Worm (Caenorhabditis elegans) whole organism, L1 larva: ENCODE measurements around the gene F28H7.3.

Experiments
- C16A3.4 ChIP-seq: fragments of 150-350 bp; optimal IDR thresholded peaks from 2 replicates; lab custom pipeline; 2014; ENCODE audit warnings: missing biosample characterization, missing genetic modification characterization
- F16B12.6 ChIP-seq: fragments of 150-350 bp; optimal IDR thresholded peaks from 2 replicates; lab custom pipeline; 2014; ENCODE audit warnings: missing biosample characterization, missing genetic modification characterization
- blmp-1 ChIP-seq: fragments of 150-350 bp; optimal IDR thresholded peaks from 2 replicates; lab custom pipeline; 2014; ENCODE audit warnings: missing biosample characterization, missing genetic modification characterization
- ceh-63 ChIP-seq: fragments of 200-800 bp; sonication (Bioruptor generic); optimal IDR thresholded peaks from 2 replicates; lab custom pipeline; 2018; ENCODE audit warnings: mild to moderate bottlenecking, missing genetic modification characterization, missing compliant biosample characterization
- ceh-82 ChIP-seq, 3 experiments: fragments of 150-350 bp in 1 of 3; sonication (generic microtip) in 2 of 3; optimal IDR thresholded peaks; 2 replicates each; lab custom pipeline; 2014 to 2017; ENCODE audit warnings: missing biosample characterization in 3 of 3, missing genetic modification characterization in 3 of 3
- ceh-90 ChIP-seq: sonication (generic microtip); optimal IDR thresholded peaks from 2 replicates; lab custom pipeline; 2016; ENCODE audit warnings: missing genetic modification characterization, missing compliant biosample characterization
- ces-1 ChIP-seq: fragments of 150-350 bp; optimal IDR thresholded peaks from 2 replicates; lab custom pipeline; 2014; ENCODE audit warnings: missing biosample characterization, missing genetic modification reagents, missing genetic modification characterization
- dpl-1 ChIP-seq, 3 experiments: fragments of 150-350 bp in 2 of 3; sonication (generic microtip) in 1 of 3; optimal IDR thresholded peaks; 2 replicates each; lab custom pipeline; 2014 to 2017; ENCODE audit warnings: missing biosample characterization in 3 of 3, missing genetic modification characterization in 3 of 3, missing genetic modification reagents in 3 of 3
- dsc-1 ChIP-seq: sonication (generic microtip); optimal IDR thresholded peaks from 2 replicates; lab custom pipeline; 2016; ENCODE audit warnings: mild to moderate bottlenecking, missing genetic modification characterization, missing compliant biosample characterization
- efl-1 ChIP-seq, 4 experiments: fragments of 150-350 bp; optimal IDR thresholded peaks in 3 of 4; peaks in 1 of 4; 1 replicate in 1 of 4; 2 replicates in 3 of 4; lab custom pipeline; 2014; ENCODE audit warnings: missing biosample characterization in 2 of 4, missing genetic modification characterization in 2 of 4, missing genetic modification reagents in 2 of 4
- efl-3 ChIP-seq: fragments of 200-800 bp; sonication (Bioruptor generic); optimal IDR thresholded peaks from 2 replicates; lab custom pipeline; 2018; ENCODE audit warnings: mild to moderate bottlenecking, missing genetic modification characterization, missing compliant biosample characterization
- elt-2 ChIP-seq: sonication (generic microtip); optimal IDR thresholded peaks from 2 replicates; lab custom pipeline; 2016; ENCODE audit warnings: missing genetic modification characterization, mild to moderate bottlenecking, inconsistent platforms, missing compliant biosample characterization, missing genetic modification reagents
- elt-3 ChIP-seq, 6 experiments: fragments of 150-350 bp in 1 of 6; sonication (generic microtip); optimal IDR thresholded peaks; 2 replicates each; lab custom pipeline; 2017 to 2018; ENCODE audit warnings: missing biosample characterization in 6 of 6, missing genetic modification characterization in 6 of 6, inconsistent platforms in 1 of 6
- fkh-8 ChIP-seq: sonication (generic microtip); optimal IDR thresholded peaks from 2 replicates; lab custom pipeline; 2016; ENCODE audit warnings: mild to moderate bottlenecking, missing genetic modification characterization, missing compliant biosample characterization
- hpl-2 ChIP-seq: fragments of 150-350 bp; optimal IDR thresholded peaks from 2 replicates; lab custom pipeline; 2014; ENCODE audit warnings: missing biosample characterization, missing genetic modification reagents, missing genetic modification characterization
- lin-14 ChIP-seq: fragments of 200-800 bp; sonication (Bioruptor generic); optimal IDR thresholded peaks from 2 replicates; lab custom pipeline; 2018; ENCODE audit warnings: mild to moderate bottlenecking, missing genetic modification characterization, moderate library complexity, missing compliant biosample characterization
- lin-35 ChIP-seq, 2 experiments: fragments of 150-350 bp; optimal IDR thresholded peaks; 2 replicates each; lab custom pipeline; 2014; ENCODE audit warnings: missing biosample characterization in 2 of 2, missing genetic modification characterization in 2 of 2, missing genetic modification reagents in 2 of 2
- lin-39 ChIP-seq: fragments of 150-350 bp; optimal IDR thresholded peaks from 2 replicates; lab custom pipeline; 2014; ENCODE audit warnings: missing biosample characterization, missing genetic modification reagents, missing genetic modification characterization
- lsy-2 ChIP-seq, 2 experiments: fragments of 150-350 bp; optimal IDR thresholded peaks; 2 replicates each; lab custom pipeline; 2014; ENCODE audit warnings: missing biosample characterization in 2 of 2, missing genetic modification characterization in 2 of 2
- mdl-1 ChIP-seq, 2 experiments: fragments of 150-350 bp; optimal IDR thresholded peaks; 2 replicates each; lab custom pipeline; 2014 to 2017; ENCODE audit warnings: missing biosample characterization in 2 of 2, missing genetic modification characterization in 2 of 2, inconsistent platforms in 1 of 2
- mef-2 ChIP-seq: fragments of 150-350 bp; optimal IDR thresholded peaks from 2 replicates; lab custom pipeline; 2014; ENCODE audit warnings: missing biosample characterization, missing genetic modification characterization
- mep-1 ChIP-seq: fragments of 150-350 bp; optimal IDR thresholded peaks from 2 replicates; lab custom pipeline; 2014; ENCODE audit warnings: missing biosample characterization, missing genetic modification characterization
- nhr-11 ChIP-seq: fragments of 150-350 bp; optimal IDR thresholded peaks from 2 replicates; lab custom pipeline; 2014; ENCODE audit warnings: missing biosample characterization, missing genetic modification characterization
- nhr-20 ChIP-seq: sonication (generic microtip); optimal IDR thresholded peaks from 2 replicates; lab custom pipeline; 2016; ENCODE audit warnings: mild to moderate bottlenecking, missing genetic modification characterization, missing compliant biosample characterization
- nhr-47 ChIP-seq: sonication (generic microtip); optimal IDR thresholded peaks from 2 replicates; lab custom pipeline; 2016; ENCODE audit warnings: mild to moderate bottlenecking, missing genetic modification characterization, moderate library complexity, missing compliant biosample characterization
- nhr-76 ChIP-seq: sonication (generic microtip); optimal IDR thresholded peaks from 2 replicates; lab custom pipeline; 2017; ENCODE audit warnings: missing biosample characterization, missing genetic modification characterization
- pag-3 ChIP-seq: sonication (generic microtip); optimal IDR thresholded peaks from 2 replicates; lab custom pipeline; 2017; ENCODE audit warnings: missing genetic modification characterization, mild to moderate bottlenecking, missing compliant biosample characterization, antibody characterized with exemption, borderline replicate concordance; ENCODE audit not compliant: insufficient read depth
- pqm-1 ChIP-seq: sonication (generic microtip); optimal IDR thresholded peaks from 3 replicates; lab custom pipeline; 2017; ENCODE audit warnings: missing biosample characterization, missing genetic modification characterization
- rnt-1 ChIP-seq: sonication (generic microtip); optimal IDR thresholded peaks from 2 replicates; lab custom pipeline; 2016; ENCODE audit warnings: mild to moderate bottlenecking, missing genetic modification characterization, moderate library complexity, missing compliant biosample characterization
- snu-23 ChIP-seq: sonication (generic microtip); optimal IDR thresholded peaks from 2 replicates; lab custom pipeline; 2016; ENCODE audit warnings: missing genetic modification characterization, missing compliant biosample characterization
- tbx-2 ChIP-seq: sonication (generic microtip); optimal IDR thresholded peaks from 2 replicates; lab custom pipeline; 2016; ENCODE audit warnings: missing genetic modification characterization, missing compliant biosample characterization
- unc-86 ChIP-seq: sonication (generic microtip); optimal IDR thresholded peaks from 2 replicates; lab custom pipeline; 2016; ENCODE audit warnings: missing genetic modification characterization, missing compliant biosample characterization
- unc-98 ChIP-seq: fragments of 200-800 bp; sonication (Bioruptor generic); IDR thresholded peaks from 2 replicates; pipeline ENCODE4 v1.3.6; 2022; ENCODE audit warnings: missing genetic modification characterization, missing compliant biosample characterization
- xbp-1 ChIP-seq: sonication (generic microtip); optimal IDR thresholded peaks from 2 replicates; lab custom pipeline; 2016; ENCODE audit warnings: missing genetic modification characterization, missing compliant biosample characterization
- zag-1 ChIP-seq: fragments of 150-350 bp; optimal IDR thresholded peaks from 2 replicates; lab custom pipeline; 2014; ENCODE audit warnings: missing biosample characterization, missing genetic modification characterization

Gene F28H7.3

ce11 chrV:10721912-10722426 lies 28.6 kb downstream of the F28H7.3 start:
- TF ChIP-seq unc-98 (GFP tag; lab: Robert Waterston, UW) (no peak), blmp-1 (tag; lab: Kevin White, UChicago) (peak; percentile 99), snu-23 (GFP tag; lab: Kevin White, UChicago) (peak; percentile 20), hpl-2 (GFP tag; lab: Kevin White, UChicago) (no peak), dpl-1 (GFP tag; optimal IDR thresholded peaks at IDR 0.05; lab: Kevin White, UChicago) (no peak), lsy-2 (tag; optimal IDR thresholded peaks at IDR 0.05; lab: Kevin White, UChicago) (peak in 1 of 2 experiments; percentile 37), F16B12.6 (tag; lab: Kevin White, UChicago) (no peak), zag-1 (tag; lab: Kevin White, UChicago) (no peak), fkh-8 (tag; lab: Kevin White, UChicago) (no peak), efl-3 (GFP tag; lab: Kevin White, UChicago) (no peak), mep-1 (tag; lab: Kevin White, UChicago) (peak; percentile 39), nhr-76 (tag; lab: Kevin White, UChicago) (no peak), dsc-1 (tag; lab: Kevin White, UChicago) (no peak), ceh-82 (tag; optimal IDR thresholded peaks at IDR 0.05; lab: Kevin White, UChicago) (peak in 1 of 3 experiments; percentile 3), lin-14 (GFP tag; lab: Kevin White, UChicago) (peak; percentile 81), mdl-1 (tag; optimal IDR thresholded peaks at IDR 0.05; lab: Kevin White, UChicago) (peak in 1 of 2 experiments; percentile 19), xbp-1 (tag; lab: Kevin White, UChicago) (no peak), elt-3 (tag; optimal IDR thresholded peaks at IDR 0.05; lab: Kevin White, UChicago) (peak in 1 of 6 experiments; percentile 12), rnt-1 (tag; lab: Kevin White, UChicago) (peak; percentile 51), pqm-1 (tag; lab: Kevin White, UChicago) (no peak), lin-39 (no peak), ceh-90 (tag; lab: Kevin White, UChicago) (no peak), pag-3 (tag; lab: Kevin White, UChicago) (peak; percentile 48)

ce11 chrV:10721304-10721703 lies 29.3 kb downstream of the F28H7.3 start:
- TF ChIP-seq lsy-2 (tag; optimal IDR thresholded peaks at IDR 0.05; lab: Kevin White, UChicago) (peak in 1 of 2 experiments; percentile 1), fkh-8 (tag; lab: Kevin White, UChicago) (no peak), mef-2 (tag; lab: Kevin White, UChicago) (no peak), unc-86 (tag; lab: Kevin White, UChicago) (no peak), ces-1 (GFP tag; lab: Kevin White, UChicago) (no peak), tbx-2 (tag; lab: Kevin White, UChicago) (peak; percentile 33), lin-14 (GFP tag; lab: Kevin White, UChicago) (peak; percentile 63)

ce11 chrV:10720876-10721275 lies 29.7 kb downstream of the F28H7.3 start:
- no peak for TF ChIP-seq efl-1 (optimal IDR thresholded peaks at IDR 0.05; lab: Kevin White, UChicago)
- peak in 1 of 2 experiments; percentile 49 for TF ChIP-seq efl-1 (GFP tag; optimal IDR thresholded peaks at IDR 0.05 in 1 of 2; lab: Kevin White, UChicago)
- no peak for TF ChIP-seq C16A3.4 (tag; lab: Kevin White, UChicago)
- TF ChIP-seq lin-35 (GFP tag; optimal IDR thresholded peaks at IDR 0.05; lab: Kevin White, UChicago), result peak in 1 of 2 experiments; percentile 56
- no peak for TF ChIP-seq F16B12.6 (tag; lab: Kevin White, UChicago)
- TF ChIP-seq nhr-47, result no peak
- TF ChIP-seq pqm-1 (tag; lab: Kevin White, UChicago), result no peak
- no peak for TF ChIP-seq nhr-76 (tag; lab: Kevin White, UChicago)
- no peak for TF ChIP-seq elt-2 (tag; lab: Kevin White, UChicago)
- TF ChIP-seq nhr-11, result no peak
- peak in 1 of 2 experiments; percentile 40 for TF ChIP-seq mdl-1 (tag; optimal IDR thresholded peaks at IDR 0.05; lab: Kevin White, UChicago)
- no peak for TF ChIP-seq hpl-2 (GFP tag; lab: Kevin White, UChicago)
- peak; percentile 5 for TF ChIP-seq nhr-20 (tag; lab: Kevin White, UChicago)
- TF ChIP-seq ceh-63 (GFP tag; lab: Kevin White, UChicago), result no peak
